Worm (Caenorhabditis elegans) whole organism, L4/young adult: ENCODE measurements around the gene Y43F8B.18.
A peak's percentile ranks its signal among the peaks of the same experiment; 100 is the strongest.

Experiments used
- W03F9.2 ChIP-seq: fragments of 150-350 bp; optimal IDR thresholded peaks from 2 replicates; lab custom pipeline; 2014; ENCODE audit warnings: missing biosample characterization, missing genetic modification characterization
- him-1 ChIP-seq: sonication (generic microtip); optimal IDR thresholded peaks from 2 replicates; lab custom pipeline; 2016; ENCODE audit warnings: missing genotype, missing genetic modification reagents, missing genetic modification characterization, missing compliant biosample characterization

- TF ChIP-seq him-1 (tag; lab: Kevin White, UChicago) (peak; percentile 74), W03F9.2 (tag; lab: Kevin White, UChicago) (peak; percentile 87)
Observed at ce11 chrV:19529168-19529567, 43.4 kb downstream of the Y43F8B.18 start.
